Worm (Caenorhabditis elegans) whole organism, L1 larva: Measurements from ENCODE around the gene semi-1.

Source experiments
- C04F5.9 ChIP-seq: sonication (generic microtip); optimal IDR thresholded peaks from 2 replicates; lab custom pipeline; 2016; ENCODE audit warnings: missing genetic modification characterization, missing compliant biosample characterization
- C16A3.4 ChIP-seq: fragments of 150-350 bp; optimal IDR thresholded peaks from 2 replicates; lab custom pipeline; 2014; ENCODE audit warnings: missing biosample characterization, missing genetic modification characterization
- Y116A8C.19 ChIP-seq: sonication (generic microtip); optimal IDR thresholded peaks from 2 replicates; lab custom pipeline; 2016; ENCODE audit warnings: missing compliant biosample characterization, missing genetic modification characterization, borderline replicate concordance
- aha-1 ChIP-seq: fragments of 150-350 bp; optimal IDR thresholded peaks from 2 replicates; lab custom pipeline; 2014; ENCODE audit warnings: missing biosample characterization, missing genetic modification characterization
- alr-1 ChIP-seq: fragments of 200-800 bp; sonication (Bioruptor generic); optimal IDR thresholded peaks from 2 replicates; lab custom pipeline; 2018; ENCODE audit warnings: borderline replicate concordance, mild to moderate bottlenecking, missing genetic modification characterization, missing compliant biosample characterization
- aly-2 ChIP-seq: fragments of 150-350 bp; optimal IDR thresholded peaks from 2 replicates; lab custom pipeline; 2014; ENCODE audit warnings: missing biosample characterization, missing genetic modification characterization
- ama-1 ChIP-seq: fragments of 150-350 bp; optimal IDR thresholded peaks from 2 replicates; lab custom pipeline; 2014
- ceh-63 ChIP-seq: fragments of 200-800 bp; sonication (Bioruptor generic); optimal IDR thresholded peaks from 2 replicates; lab custom pipeline; 2018; ENCODE audit warnings: mild to moderate bottlenecking, missing genetic modification characterization, missing compliant biosample characterization
- ceh-8 ChIP-seq: fragments of 200-800 bp; sonication (Bioruptor generic); optimal IDR thresholded peaks from 2 replicates; lab custom pipeline; 2018; ENCODE audit warnings: mild to moderate bottlenecking, missing genetic modification characterization, moderate library complexity, missing compliant biosample characterization
- ceh-82 ChIP-seq, 3 experiments: fragments of 150-350 bp in 1 of 3; sonication (generic microtip) in 2 of 3; optimal IDR thresholded peaks; 2 replicates each; lab custom pipeline; 2014 to 2017; ENCODE audit warnings: missing biosample characterization in 3 of 3, missing genetic modification characterization in 3 of 3
- dpl-1 ChIP-seq, 3 experiments: fragments of 150-350 bp in 2 of 3; sonication (generic microtip) in 1 of 3; optimal IDR thresholded peaks; 2 replicates each; lab custom pipeline; 2014 to 2017; ENCODE audit warnings: missing biosample characterization in 3 of 3, missing genetic modification characterization in 3 of 3, missing genetic modification reagents in 3 of 3
- efl-1 ChIP-seq, 4 experiments: fragments of 150-350 bp; optimal IDR thresholded peaks in 3 of 4; peaks in 1 of 4; 1 replicate in 1 of 4; 2 replicates in 3 of 4; lab custom pipeline; 2014; ENCODE audit warnings: missing biosample characterization in 2 of 4, missing genetic modification characterization in 2 of 4, missing genetic modification reagents in 2 of 4
- efl-3 ChIP-seq: fragments of 200-800 bp; sonication (Bioruptor generic); optimal IDR thresholded peaks from 2 replicates; lab custom pipeline; 2018; ENCODE audit warnings: mild to moderate bottlenecking, missing genetic modification characterization, missing compliant biosample characterization
- egl-13 ChIP-seq: sonication (generic microtip); optimal IDR thresholded peaks from 2 replicates; lab custom pipeline; 2016; ENCODE audit warnings: missing genotype, missing genetic modification reagents, missing genetic modification characterization, missing compliant biosample characterization
- egl-27 ChIP-seq, 2 experiments: fragments of 150-350 bp in 1 of 2; sonication (generic microtip); optimal IDR thresholded peaks; 3 replicates each; lab custom pipeline; 2017 to 2018; ENCODE audit warnings: missing biosample characterization in 2 of 2, missing genetic modification characterization in 2 of 2, missing genetic modification reagents in 2 of 2
- elt-2 ChIP-seq: sonication (generic microtip); optimal IDR thresholded peaks from 2 replicates; lab custom pipeline; 2016; ENCODE audit warnings: missing genetic modification characterization, mild to moderate bottlenecking, inconsistent platforms, missing compliant biosample characterization, missing genetic modification reagents
- elt-3 ChIP-seq, 6 experiments: fragments of 150-350 bp in 1 of 6; sonication (generic microtip); optimal IDR thresholded peaks; 2 replicates each; lab custom pipeline; 2017 to 2018; ENCODE audit warnings: missing biosample characterization in 6 of 6, missing genetic modification characterization in 6 of 6, inconsistent platforms in 1 of 6
- ets-5 ChIP-seq: fragments of 200-800 bp; sonication (Bioruptor generic); IDR thresholded peaks from 2 replicates; pipeline ENCODE4 v1.3.6; 2022; ENCODE audit warnings: missing genetic modification characterization, missing compliant biosample characterization
- fkh-10 ChIP-seq: sonication (generic microtip); optimal IDR thresholded peaks from 2 replicates; lab custom pipeline; 2017; ENCODE audit warnings: missing biosample characterization, missing genetic modification reagents, missing genetic modification characterization
- fkh-8 ChIP-seq: sonication (generic microtip); optimal IDR thresholded peaks from 2 replicates; lab custom pipeline; 2016; ENCODE audit warnings: mild to moderate bottlenecking, missing genetic modification characterization, missing compliant biosample characterization
- fos-1 ChIP-seq: fragments of 150-350 bp; optimal IDR thresholded peaks from 2 replicates; lab custom pipeline; 2014; ENCODE audit warnings: missing biosample characterization, missing genetic modification characterization
- grh-1 ChIP-seq: fragments of 200-800 bp; sonication (Bioruptor generic); IDR thresholded peaks from 2 replicates; pipeline ENCODE4 v1.3.6; 2022; ENCODE audit warnings: missing genetic modification reagents, missing genetic modification characterization, missing compliant biosample characterization
- hlh-17 ChIP-seq: fragments of 200-800 bp; sonication (Bioruptor generic); optimal IDR thresholded peaks from 2 replicates; lab custom pipeline; 2018; ENCODE audit warnings: missing genetic modification characterization, mild to moderate bottlenecking, missing compliant biosample characterization, moderate library complexity, borderline replicate concordance
- hpl-2 ChIP-seq: fragments of 150-350 bp; optimal IDR thresholded peaks from 2 replicates; lab custom pipeline; 2014; ENCODE audit warnings: missing biosample characterization, missing genetic modification reagents, missing genetic modification characterization
- jun-1 ChIP-seq: fragments of 150-350 bp; optimal IDR thresholded peaks from 2 replicates; lab custom pipeline; 2014; ENCODE audit warnings: missing biosample characterization, missing genetic modification reagents, missing genetic modification characterization
- lir-3 ChIP-seq: sonication (generic microtip); optimal IDR thresholded peaks from 2 replicates; lab custom pipeline; 2016; ENCODE audit warnings: mild to moderate bottlenecking, missing genetic modification characterization, moderate library complexity, missing compliant biosample characterization; ENCODE audit not compliant: poor library complexity
- lsy-2 ChIP-seq, 2 experiments: fragments of 150-350 bp; optimal IDR thresholded peaks; 2 replicates each; lab custom pipeline; 2014; ENCODE audit warnings: missing biosample characterization in 2 of 2, missing genetic modification characterization in 2 of 2
- mdl-1 ChIP-seq, 2 experiments: fragments of 150-350 bp; optimal IDR thresholded peaks; 2 replicates each; lab custom pipeline; 2014 to 2017; ENCODE audit warnings: missing biosample characterization in 2 of 2, missing genetic modification characterization in 2 of 2, inconsistent platforms in 1 of 2
- mep-1 ChIP-seq: fragments of 150-350 bp; optimal IDR thresholded peaks from 2 replicates; lab custom pipeline; 2014; ENCODE audit warnings: missing biosample characterization, missing genetic modification characterization
- nhr-12 ChIP-seq: sonication (generic microtip); optimal IDR thresholded peaks from 2 replicates; lab custom pipeline; 2017; ENCODE audit warnings: missing biosample characterization, missing genetic modification characterization
- nhr-19 ChIP-seq: fragments of 200-800 bp; sonication (Bioruptor generic); conservative IDR thresholded peaks from 2 replicates; pipeline ENCODE4 v1.3.6; 2022; ENCODE audit warnings: missing genetic modification characterization, missing compliant biosample characterization
- nhr-20 ChIP-seq: sonication (generic microtip); optimal IDR thresholded peaks from 2 replicates; lab custom pipeline; 2016; ENCODE audit warnings: mild to moderate bottlenecking, missing genetic modification characterization, missing compliant biosample characterization
- nhr-47 ChIP-seq: sonication (generic microtip); optimal IDR thresholded peaks from 2 replicates; lab custom pipeline; 2016; ENCODE audit warnings: mild to moderate bottlenecking, missing genetic modification characterization, moderate library complexity, missing compliant biosample characterization
- nhr-71 ChIP-seq: sonication (generic microtip); optimal IDR thresholded peaks from 2 replicates; lab custom pipeline; 2016; ENCODE audit warnings: mild to moderate bottlenecking, missing genetic modification characterization, moderate library complexity, missing compliant biosample characterization
- nhr-84 ChIP-seq: sonication (generic microtip); optimal IDR thresholded peaks from 2 replicates; lab custom pipeline; 2017; ENCODE audit warnings: missing biosample characterization, missing genetic modification characterization
- nhr-90 ChIP-seq: sonication (generic microtip); optimal IDR thresholded peaks from 2 replicates; lab custom pipeline; 2016; ENCODE audit warnings: mild to moderate bottlenecking, missing genetic modification characterization, missing compliant biosample characterization; ENCODE audit not compliant: poor library complexity
- pag-3 ChIP-seq: sonication (generic microtip); optimal IDR thresholded peaks from 2 replicates; lab custom pipeline; 2017; ENCODE audit warnings: missing genetic modification characterization, mild to moderate bottlenecking, missing compliant biosample characterization, antibody characterized with exemption, borderline replicate concordance; ENCODE audit not compliant: insufficient read depth
- pqm-1 ChIP-seq: sonication (generic microtip); optimal IDR thresholded peaks from 3 replicates; lab custom pipeline; 2017; ENCODE audit warnings: missing biosample characterization, missing genetic modification characterization
- rnt-1 ChIP-seq: sonication (generic microtip); optimal IDR thresholded peaks from 2 replicates; lab custom pipeline; 2016; ENCODE audit warnings: mild to moderate bottlenecking, missing genetic modification characterization, moderate library complexity, missing compliant biosample characterization
- snpc-4 ChIP-seq: fragments of 150-350 bp; optimal IDR thresholded peaks from 2 replicates; lab custom pipeline; 2014; ENCODE audit warnings: missing biosample characterization, missing genetic modification characterization
- snu-23 ChIP-seq: sonication (generic microtip); optimal IDR thresholded peaks from 2 replicates; lab custom pipeline; 2016; ENCODE audit warnings: missing genetic modification characterization, missing compliant biosample characterization
- sup-37 ChIP-seq: fragments of 200-800 bp; sonication (Bioruptor generic); optimal IDR thresholded peaks from 2 replicates; lab custom pipeline; 2018; ENCODE audit warnings: mild to moderate bottlenecking, missing genetic modification characterization, missing compliant biosample characterization
- swsn-7 ChIP-seq: sonication (generic microtip); optimal IDR thresholded peaks from 2 replicates; lab custom pipeline; 2016; ENCODE audit warnings: missing genetic modification characterization, missing compliant biosample characterization
- tlp-1 ChIP-seq: fragments of 150-350 bp; optimal IDR thresholded peaks from 2 replicates; lab custom pipeline; 2014; ENCODE audit warnings: missing biosample characterization, missing genetic modification characterization
- unc-130 ChIP-seq: fragments of 150-350 bp; optimal IDR thresholded peaks from 2 replicates; lab custom pipeline; 2017; ENCODE audit warnings: missing biosample characterization, missing genetic modification characterization, inconsistent platforms
- unc-62 ChIP-seq: fragments of 150-350 bp; optimal IDR thresholded peaks from 2 replicates; lab custom pipeline; 2014; ENCODE audit warnings: missing biosample characterization, missing genetic modification reagents, missing genetic modification characterization
- unc-86 ChIP-seq: sonication (generic microtip); optimal IDR thresholded peaks from 2 replicates; lab custom pipeline; 2016; ENCODE audit warnings: missing genetic modification characterization, missing compliant biosample characterization
- unc-98 ChIP-seq: fragments of 200-800 bp; sonication (Bioruptor generic); IDR thresholded peaks from 2 replicates; pipeline ENCODE4 v1.3.6; 2022; ENCODE audit warnings: missing genetic modification characterization, missing compliant biosample characterization
- vab-15 ChIP-seq: sonication (generic microtip); optimal IDR thresholded peaks from 2 replicates; lab custom pipeline; 2017; ENCODE audit warnings: missing genotype, mild to moderate bottlenecking, missing genetic modification characterization, missing compliant biosample characterization
- zag-1 ChIP-seq: fragments of 150-350 bp; optimal IDR thresholded peaks from 2 replicates; lab custom pipeline; 2014; ENCODE audit warnings: missing biosample characterization, missing genetic modification characterization

semi-1 gene

ce11 chrV:13468190-13468765 is 46.7 kb downstream of the semi-1 start, which contains the start of the genes F25H9.6 and F25H9.7:
Gene F25H9.6, minus strand, starts transcription at chrV:13468361.
Gene F25H9.7, plus strand, starts transcription at chrV:13468376.
- TF ChIP-seq unc-130 (tag; lab: Kevin White, UChicago), result peak; percentile 47
- TF ChIP-seq fkh-8, result peak; percentile 96
- TF ChIP-seq vab-15 (tag; lab: Kevin White, UChicago), result peak; percentile 94
- TF ChIP-seq unc-62 (GFP tag; lab: Kevin White, UChicago), result no peak
- no peak for TF ChIP-seq ama-1
- no peak for TF ChIP-seq pag-3 (tag; lab: Kevin White, UChicago)
- TF ChIP-seq grh-1, result peak; percentile 85
- TF ChIP-seq sup-37 (GFP tag; lab: Kevin White, UChicago), result peak; percentile 80
- peak; percentile 75 for TF ChIP-seq snpc-4 (tag; lab: Kevin White, UChicago)
- TF ChIP-seq Y116A8C.19, result peak; percentile 98
- TF ChIP-seq nhr-19 (GFP tag; lab: Robert Waterston, UW), result peak; percentile 93
- peak; percentile 94 for TF ChIP-seq nhr-20 (tag; lab: Kevin White, UChicago)
- peak; percentile 96 for TF ChIP-seq nhr-71 (tag; lab: Kevin White, UChicago)
- peak; percentile 100 for TF ChIP-seq rnt-1 (tag; lab: Kevin White, UChicago)
- TF ChIP-seq hlh-17, result peak; percentile 76
- no peak for TF ChIP-seq egl-27 (tag; optimal IDR thresholded peaks at IDR 0.05; lab: Kevin White, UChicago)
- peak; percentile 37 to 96 for TF ChIP-seq mdl-1 (tag; optimal IDR thresholded peaks at IDR 0.05; lab: Kevin White, UChicago)
- TF ChIP-seq ceh-82 (tag; optimal IDR thresholded peaks at IDR 0.05; lab: Kevin White, UChicago), result peak; percentile 78 to 93 (median 80)
- peak; percentile 91 for TF ChIP-seq unc-98
- peak; percentile 94 for TF ChIP-seq ceh-63 (GFP tag; lab: Kevin White, UChicago)
- peak; percentile 88 for TF ChIP-seq unc-86 (tag; lab: Kevin White, UChicago)
- TF ChIP-seq aha-1 (tag; lab: Kevin White, UChicago), result no peak
- no peak for TF ChIP-seq ets-5 (GFP tag; lab: Robert Waterston, UW)
- TF ChIP-seq efl-3, result peak; percentile 88
- peak; percentile 99 for TF ChIP-seq lir-3 (tag; lab: Kevin White, UChicago)
- peak; percentile 27 for TF ChIP-seq hpl-2 (GFP tag; lab: Kevin White, UChicago)
- TF ChIP-seq elt-3 (tag; optimal IDR thresholded peaks at IDR 0.05; lab: Kevin White, UChicago), result peak in 3 of 6 experiments; percentile 15 to 77 (median 54)
- TF ChIP-seq egl-13, result peak; percentile 94
- peak; percentile 96 for TF ChIP-seq nhr-47 (tag; lab: Kevin White, UChicago)
- peak; percentile 80 to 83 for TF ChIP-seq efl-1 (optimal IDR thresholded peaks at IDR 0.05; lab: Kevin White, UChicago)
- peak; percentile 77 to 97 for TF ChIP-seq efl-1 (GFP tag; optimal IDR thresholded peaks at IDR 0.05 in 1 of 2; lab: Kevin White, UChicago)
- peak; percentile 95 for TF ChIP-seq snu-23 (GFP tag; lab: Kevin White, UChicago)
- no peak for TF ChIP-seq tlp-1
- peak; percentile 93 for TF ChIP-seq C04F5.9 (tag; lab: Kevin White, UChicago)
- no peak for TF ChIP-seq nhr-12 (tag; lab: Kevin White, UChicago)
- TF ChIP-seq fkh-10, result no peak
- TF ChIP-seq pqm-1 (tag; lab: Kevin White, UChicago), result peak; percentile 28
- TF ChIP-seq lsy-2 (tag; optimal IDR thresholded peaks at IDR 0.05; lab: Kevin White, UChicago), result peak; percentile 79 to 87
- peak; percentile 87 for TF ChIP-seq elt-2 (tag; lab: Kevin White, UChicago)
- peak; percentile 41 for TF ChIP-seq aly-2 (tag; lab: Kevin White, UChicago)
- TF ChIP-seq jun-1 (tag; lab: Kevin White, UChicago), result peak; percentile 69
- TF ChIP-seq dpl-1 (GFP tag; optimal IDR thresholded peaks at IDR 0.05; lab: Kevin White, UChicago), result peak; percentile 70 to 85 (median 79)
- peak; percentile 98 for TF ChIP-seq nhr-90 (tag; lab: Kevin White, UChicago)
- peak; percentile 93 for TF ChIP-seq ceh-8 (GFP tag; lab: Kevin White, UChicago)
- TF ChIP-seq swsn-7 (tag; lab: Kevin White, UChicago), result peak; percentile 94
- TF ChIP-seq C16A3.4, result peak; percentile 56
- peak; percentile 72 for TF ChIP-seq fos-1 (tag; lab: Kevin White, UChicago)
- no peak for TF ChIP-seq alr-1 (tag; lab: Kevin White, UChicago)
- TF ChIP-seq mep-1 (tag; lab: Kevin White, UChicago), result peak; percentile 89
- TF ChIP-seq nhr-84 (tag; lab: Kevin White, UChicago), result no peak
- TF ChIP-seq zag-1 (tag; lab: Kevin White, UChicago), result no peak
